Fruit fly (Drosophila melanogaster) whole organism, embryonic: ENCODE data around the gene CG5056.

Experiments used
- Asciz ChIP-seq: fragments of 200-800 bp; sonication (Bioruptor generic); optimal IDR thresholded peaks from 2 replicates; lab custom pipeline; 2017; ENCODE audit warnings: missing biosample characterization, mild to moderate bottlenecking, missing genetic modification characterization, missing genetic modification reagents
- Atf-2 ChIP-seq: fragments of 200-800 bp; sonication (Bioruptor generic); optimal IDR thresholded peaks from 2 replicates; lab custom pipeline; 2016; ENCODE audit warnings: missing biosample characterization, missing genetic modification characterization
- BtbVII ChIP-seq: fragments of 200-800 bp; sonication (Bioruptor generic); optimal IDR thresholded peaks from 3 replicates; lab custom pipeline; 2017; ENCODE audit warnings: missing biosample characterization, mild to moderate bottlenecking, missing genetic modification characterization
- CG11085 ChIP-seq: fragments of 200-800 bp; sonication (Bioruptor generic); IDR thresholded peaks from 2 replicates; pipeline ENCODE4 v1.3.6; 2022; ENCODE audit warnings: missing biosample characterization, missing genetic modification characterization
- CG11504 ChIP-seq: fragments of 200-800 bp; sonication (Bioruptor generic); optimal IDR thresholded peaks from 3 replicates; lab custom pipeline; 2019; ENCODE audit warnings: missing biosample characterization, mild to moderate bottlenecking, missing genetic modification characterization, moderate library complexity
- CG12155 ChIP-seq: fragments of 200-800 bp; sonication (Bioruptor generic); optimal IDR thresholded peaks from 3 replicates; lab custom pipeline; 2016; ENCODE audit warnings: missing biosample characterization, missing genetic modification characterization
- CG13296 ChIP-seq: fragments of 200-800 bp; sonication (Bioruptor generic); optimal IDR thresholded peaks from 3 replicates; lab custom pipeline; 2018; ENCODE audit warnings: missing biosample characterization, mild to moderate bottlenecking, missing genetic modification characterization
- CG13775 ChIP-seq: fragments of 200-800 bp; sonication (Bioruptor generic); optimal IDR thresholded peaks from 3 replicates; lab custom pipeline; 2017; ENCODE audit warnings: missing biosample characterization, mild to moderate bottlenecking, missing genetic modification characterization
- CG16779 ChIP-seq: fragments of 200-800 bp; sonication (Bioruptor generic); IDR thresholded peaks from 2 replicates; pipeline ENCODE4 v1.3.6; 2022; ENCODE audit warnings: missing biosample characterization, missing genetic modification characterization
- CG18011 ChIP-seq: fragments of 200-800 bp; sonication (Bioruptor generic); optimal IDR thresholded peaks from 2 replicates; lab custom pipeline; 2017; ENCODE audit warnings: missing biosample characterization, missing genetic modification characterization, mild to moderate bottlenecking, moderate library complexity, missing genotype
- CG1832 ChIP-seq: fragments of 200-800 bp; sonication (Bioruptor generic); optimal IDR thresholded peaks from 2 replicates; lab custom pipeline; 2017; ENCODE audit warnings: missing biosample characterization, mild to moderate bottlenecking, missing genetic modification characterization, inconsistent platforms
- CG3726 ChIP-seq: fragments of 200-800 bp; sonication (Bioruptor generic); IDR thresholded peaks from 3 replicates; pipeline ENCODE4, ENCODE4 v1.3.6; 2022; ENCODE audit warnings: missing biosample characterization, missing genetic modification characterization
- CG3847 ChIP-seq: fragments of 200-800 bp; sonication (Bioruptor generic); IDR thresholded peaks from 2 replicates; pipeline ENCODE4 v1.3.6; 2022; ENCODE audit warnings: missing biosample characterization, missing genetic modification characterization
- CG4360 ChIP-seq: fragments of 200-800 bp; sonication (Bioruptor generic); IDR thresholded peaks from 2 replicates; pipeline ENCODE4 v1.3.6; 2022; ENCODE audit warnings: missing biosample characterization, missing genetic modification characterization
- CG4707 ChIP-seq: fragments of 200-800 bp; sonication (Bioruptor generic); optimal IDR thresholded peaks from 2 replicates; lab custom pipeline; 2018; ENCODE audit warnings: missing biosample characterization, mild to moderate bottlenecking, missing genetic modification characterization, moderate library complexity
- CG6683 ChIP-seq: fragments of 200-800 bp; sonication (Bioruptor generic); optimal IDR thresholded peaks from 2 replicates; lab custom pipeline; 2017; ENCODE audit warnings: missing biosample characterization, mild to moderate bottlenecking, missing genetic modification characterization, missing genetic modification reagents
- CG7271 ChIP-seq: fragments of 200-800 bp; sonication (Bioruptor generic); optimal IDR thresholded peaks from 2 replicates; lab custom pipeline; 2018; ENCODE audit warnings: missing biosample characterization, mild to moderate bottlenecking, missing genetic modification characterization, moderate library complexity
- CG7372 ChIP-seq: fragments of 200-800 bp; sonication (Bioruptor generic); IDR thresholded peaks from 2 replicates; pipeline ENCODE4 v1.3.6; 2022; ENCODE audit warnings: missing biosample characterization, missing genetic modification characterization
- CG8089 ChIP-seq: fragments of 200-800 bp; sonication (Bioruptor generic); optimal IDR thresholded peaks from 3 replicates; lab custom pipeline; 2016; ENCODE audit warnings: missing biosample characterization, missing genetic modification characterization
- CG8388 ChIP-seq: fragments of 200-800 bp; sonication (Bioruptor generic); optimal IDR thresholded peaks from 2 replicates; lab custom pipeline; 2019; ENCODE audit warnings: missing biosample characterization, mild to moderate bottlenecking, missing genetic modification characterization, moderate library complexity
- CG9437 ChIP-seq: fragments of 200-800 bp; sonication (Bioruptor generic); optimal IDR thresholded peaks from 2 replicates; lab custom pipeline; 2018; ENCODE audit warnings: missing biosample characterization, mild to moderate bottlenecking, missing genetic modification characterization
- Camta ChIP-seq: fragments of 200-800 bp; sonication (Bioruptor generic); optimal IDR thresholded peaks from 2 replicates; lab custom pipeline; 2016; ENCODE audit warnings: missing biosample characterization, missing genetic modification characterization
- CoRest ChIP-seq: fragments of 200-800 bp; sonication (Bioruptor generic); optimal IDR thresholded peaks from 3 replicates; lab custom pipeline; 2018; ENCODE audit warnings: missing biosample characterization, mild to moderate bottlenecking, missing genetic modification characterization, moderate library complexity
- Dbx ChIP-seq: fragments of 200-800 bp; sonication (Bioruptor generic); IDR thresholded peaks from 3 replicates; pipeline ENCODE4 v1.3.6; 2022; ENCODE audit warnings: missing biosample characterization, missing genetic modification characterization
- Deaf1 ChIP-seq: fragments of 200-800 bp; optimal IDR thresholded peaks from 3 replicates; lab custom pipeline; 2019; ENCODE audit warnings: missing biosample characterization, mild to moderate bottlenecking, missing genetic modification characterization, moderate library complexity
- Dp ChIP-seq: fragments of 200-800 bp; sonication (Bioruptor generic); optimal IDR thresholded peaks from 2 replicates; lab custom pipeline; 2018; ENCODE audit warnings: missing biosample characterization, mild to moderate bottlenecking, missing genetic modification characterization, moderate library complexity
- E2f2 ChIP-seq: fragments of 200-800 bp; sonication (Bioruptor generic); IDR thresholded peaks from 2 replicates; pipeline ENCODE4 v1.3.6; 2022; ENCODE audit warnings: missing biosample characterization, missing genetic modification characterization
- Fer1 ChIP-seq: fragments of 200-800 bp; sonication (Bioruptor generic); optimal IDR thresholded peaks from 2 replicates; lab custom pipeline; 2017; ENCODE audit warnings: missing biosample characterization, mild to moderate bottlenecking, missing genetic modification characterization
- Gsc ChIP-seq: fragments of 200-800 bp; sonication (Bioruptor generic); IDR thresholded peaks from 2 replicates; pipeline ENCODE4 v1.3.6; 2022; ENCODE audit warnings: missing biosample characterization, missing genetic modification characterization
- HmgZ ChIP-seq: fragments of 200-800 bp; sonication (Bioruptor generic); optimal IDR thresholded peaks from 2 replicates; lab custom pipeline; 2018; ENCODE audit warnings: missing biosample characterization, mild to moderate bottlenecking, missing genetic modification characterization
- Mrtf ChIP-seq: fragments of 200-800 bp; sonication (Bioruptor generic); IDR thresholded peaks from 3 replicates; pipeline ENCODE4 v1.3.6; 2022; ENCODE audit warnings: missing biosample characterization, missing genetic modification characterization
- Opbp ChIP-seq: fragments of 200-800 bp; sonication (Bioruptor generic); IDR thresholded peaks from 3 replicates; pipeline ENCODE4 v1.3.6; 2022; ENCODE audit warnings: missing biosample characterization, missing genetic modification characterization; ENCODE audit not compliant: partially characterized antibody
- Rx ChIP-seq: fragments of 200-800 bp; sonication (Bioruptor generic); IDR thresholded peaks from 2 replicates; pipeline ENCODE4 v1.3.6; 2022; ENCODE audit warnings: missing biosample characterization, missing genetic modification characterization
- Sry-δ ChIP-seq: fragments of 200-800 bp; sonication (Bioruptor generic); optimal IDR thresholded peaks from 2 replicates; lab custom pipeline; 2016; ENCODE audit warnings: missing biosample characterization, missing genetic modification characterization
- al ChIP-seq: fragments of 200-800 bp; sonication (Bioruptor generic); IDR thresholded peaks from 2 replicates; pipeline ENCODE4 v1.3.6; 2022; ENCODE audit warnings: missing biosample characterization, missing genetic modification characterization
- ato ChIP-seq: fragments of 200-800 bp; sonication (Bioruptor generic); IDR thresholded peaks from 2 replicates; pipeline ENCODE4 v1.3.6; 2022; ENCODE audit warnings: missing biosample characterization, missing genetic modification characterization; ENCODE audit not compliant: partially characterized antibody
- eyg ChIP-seq: fragments of 200-800 bp; sonication (Bioruptor generic); optimal IDR thresholded peaks from 3 replicates; lab custom pipeline; 2016; ENCODE audit warnings: missing biosample characterization, missing genetic modification characterization
- gro ChIP-seq: fragments of 200-800 bp; sonication (Bioruptor generic); optimal IDR thresholded peaks from 2 replicates; lab custom pipeline; 2016; ENCODE audit warnings: missing biosample characterization, missing genetic modification characterization
- gsb-n ChIP-seq: fragments of 200-800 bp; sonication (Bioruptor generic); optimal IDR thresholded peaks from 3 replicates; lab custom pipeline; 2018; ENCODE audit warnings: missing biosample characterization, mild to moderate bottlenecking, missing genetic modification characterization
- hb ChIP-seq: fragments of 200-800 bp; sonication (Bioruptor generic); IDR thresholded peaks from 3 replicates; pipeline ENCODE4 v1.3.6; 2022; ENCODE audit warnings: missing biosample characterization, missing genetic modification characterization; ENCODE audit not compliant: partially characterized antibody
- jigr1 ChIP-seq: fragments of 200-800 bp; sonication (Bioruptor generic); IDR thresholded peaks from 3 replicates; pipeline ENCODE4 v1.3.6; 2022; ENCODE audit warnings: missing biosample characterization, missing genetic modification characterization
- jumu ChIP-seq: fragments of 200-800 bp; sonication (Bioruptor generic); optimal IDR thresholded peaks from 3 replicates; lab custom pipeline; 2016; ENCODE audit warnings: missing biosample characterization, missing genetic modification characterization
- klu ChIP-seq: fragments of 200-800 bp; sonication (Bioruptor generic); IDR thresholded peaks from 2 replicates; pipeline ENCODE4 v1.3.6; 2022; ENCODE audit warnings: missing biosample characterization, missing genetic modification characterization
- mirr ChIP-seq: fragments of 200-800 bp; sonication (Bioruptor generic); optimal IDR thresholded peaks from 3 replicates; lab custom pipeline; 2018; ENCODE audit warnings: missing biosample characterization, mild to moderate bottlenecking, missing genetic modification characterization
- prd ChIP-seq, 3 experiments: fragments of >200 bp in 2 of 3; fragments of 200-800 bp in 1 of 3; sonication (Bioruptor generic) in 1 of 3; optimal IDR thresholded peaks in 2 of 3; IDR thresholded peaks in 1 of 3; 2 replicates in 2 of 3; 3 replicates in 1 of 3; pipeline versions ENCODE4 v1.3.6 to Lab custom; 2017 to 2022; ENCODE audit warnings: missing biosample characterization in 1 of 3, missing genetic modification characterization in 1 of 3
- psq ChIP-seq: fragments of 200-800 bp; sonication (Bioruptor generic); optimal IDR thresholded peaks from 2 replicates; lab custom pipeline; 2017; ENCODE audit warnings: missing biosample characterization, missing genetic modification characterization
- repo ChIP-seq: fragments of 200-800 bp; sonication (Bioruptor generic); optimal IDR thresholded peaks from 2 replicates; lab custom pipeline; 2016; ENCODE audit warnings: missing biosample characterization, missing genetic modification characterization
- seq ChIP-seq: fragments of 200-800 bp; sonication (Bioruptor generic); IDR thresholded peaks from 2 replicates; pipeline ENCODE4 v1.3.6; 2022; ENCODE audit warnings: missing biosample characterization, missing genetic modification characterization
- tap ChIP-seq: fragments of 200-800 bp; optimal IDR thresholded peaks from 3 replicates; lab custom pipeline; 2019; ENCODE audit warnings: missing biosample characterization, mild to moderate bottlenecking, missing genetic modification characterization, moderate library complexity
- vnd ChIP-seq: fragments of 200-800 bp; sonication (Bioruptor generic); IDR thresholded peaks from 3 replicates; pipeline ENCODE4 v1.3.6; 2022; ENCODE audit warnings: missing biosample characterization, missing genetic modification characterization; ENCODE audit not compliant: partially characterized antibody
- z ChIP-seq: fragments of 200-800 bp; sonication (Bioruptor generic); IDR thresholded peaks from 3 replicates; pipeline ENCODE4 v1.3.6; 2022; ENCODE audit warnings: missing biosample characterization, missing genetic modification characterization

The CG5056 gene

dm6 chr2L:10321612-10322011 is 44.9 kb upstream of the CG5056 start (continued):
- TF ChIP-seq CG7372 (GFP tag; lab: Robert Waterston, UW) (no peak), tap (tag; lab: Kevin White, UChicago) (no peak), Rx (GFP tag; lab: Robert Waterston, UW) (no peak), mirr (peak; percentile 91), Atf-2 (no peak), CG11504 (no peak), CG11085 (GFP tag; lab: Robert Waterston, UW) (no peak), CG1832 (GFP tag; lab: Kevin White, UChicago) (no peak), CG13296 (peak; percentile 48), CG4707 (GFP tag; lab: Kevin White, UChicago) (no peak), Deaf1 (tag; lab: Kevin White, UChicago) (peak; percentile 94), CG3726 (GFP tag; lab: Robert Waterston, UW) (no peak), CG7271 (tag; lab: Kevin White, UChicago) (no peak), gsb-n (tag; lab: Kevin White, UChicago) (no peak), repo (GFP tag; lab: Kevin White, UChicago) (no peak), CG4360 (GFP tag; lab: Robert Waterston, UW) (no peak), CG8388 (no peak), Opbp (no peak), seq (GFP tag; lab: Robert Waterston, UW) (no peak), Fer1 (GFP tag; lab: Kevin White, UChicago) (peak; percentile 56), gro (GFP tag; lab: Kevin White, UChicago) (peak; percentile 11), CG12155 (GFP tag; lab: Kevin White, UChicago) (no peak), jigr1 (GFP tag; lab: Robert Waterston, UW) (no peak), ato (no peak), CG16779 (GFP tag; lab: Robert Waterston, UW) (no peak), CG18011 (no peak), BtbVII (GFP tag; lab: Kevin White, UChicago) (peak; percentile 59), jumu (GFP tag; lab: Kevin White, UChicago) (no peak), CG3847 (GFP tag; lab: Robert Waterston, UW) (no peak), psq (no peak), Sry-δ (GFP tag; lab: Kevin White, UChicago) (no peak), Gsc (GFP tag; lab: Robert Waterston, UW) (no peak), vnd (GFP tag; lab: Robert Waterston, UW) (no peak), al (no peak), hb (GFP tag; lab: Robert Waterston, UW) (no peak; the same call in 2 of the 3 replicates), CG13775 (no peak), E2f2 (GFP tag; lab: Robert Waterston, UW) (peak; percentile 26; the same call in 1 of the 2 replicates), CG8089 (GFP tag; lab: Kevin White, UChicago) (no peak), CoRest (tag; lab: Kevin White, UChicago) (no peak), CG6683 (GFP tag; lab: Kevin White, UChicago) (no peak), prd (optimal IDR thresholded peaks at IDR 0.05; lab: Kevin White, UChicago) (no peak), prd (GFP tag; IDR thresholded peaks at IDR 0.05; lab: Robert Waterston, UW) (no peak), Asciz (GFP tag; lab: Kevin White, UChicago) (no peak), Mrtf (GFP tag; lab: Robert Waterston, UW) (no peak), CG9437 (GFP tag; lab: Kevin White, UChicago) (no peak), klu (no peak), HmgZ (tag; lab: Kevin White, UChicago) (peak; percentile 23), z (GFP tag; lab: Robert Waterston, UW) (no peak), Camta (no peak), Dbx (GFP tag; lab: Robert Waterston, UW) (peak; percentile 28; the same call in 1 of the 3 replicates), Dp (peak; percentile 19), eyg (GFP tag; lab: Kevin White, UChicago) (no peak)
